Worm (Caenorhabditis elegans) whole organism, L1 larva: Measurements from ENCODE around the gene sre-26.

Source experiments
- lsy-2 ChIP-seq, 2 experiments: fragments of 150-350 bp; optimal IDR thresholded peaks; 2 replicates each; lab custom pipeline; 2014; ENCODE audit warnings: missing biosample characterization in 2 of 2, missing genetic modification characterization in 2 of 2
- ztf-11 ChIP-seq, 2 experiments: sonication (generic microtip); optimal IDR thresholded peaks; 2 replicates each; lab custom pipeline; 2016 to 2017; ENCODE audit warnings: missing genetic modification characterization in 2 of 2, missing biosample characterization in 1 of 2, missing compliant biosample characterization in 1 of 2

ce11 chrII:12406394-12406793, 14.0 kb downstream of the sre-26 start, which contains the start of gene sre-30:
- no peak for TF ChIP-seq lsy-2 (tag; optimal IDR thresholded peaks at IDR 0.05; lab: Kevin White, UChicago)
- no peak for TF ChIP-seq ztf-11 (tag; optimal IDR thresholded peaks at IDR 0.05; lab: Kevin White, UChicago)
